Worm (Caenorhabditis elegans) whole organism, L3 larva: ENCODE data around the gene pha-4.
A peak's percentile ranks its signal among the peaks of the same experiment; 100 is the strongest.

ENCODE experiments used
- ceh-28 ChIP-seq: fragments of 150-350 bp; optimal IDR thresholded peaks from 2 replicates; lab custom pipeline; 2014; ENCODE audit warnings: missing biosample characterization, missing genetic modification reagents, missing genetic modification characterization
- egl-5 ChIP-seq: fragments of 150-350 bp; optimal IDR thresholded peaks from 2 replicates; lab custom pipeline; 2017; ENCODE audit warnings: missing biosample characterization, missing genetic modification reagents, missing genetic modification characterization, inconsistent platforms
- jun-1 ChIP-seq: fragments of 150-350 bp; optimal IDR thresholded peaks from 2 replicates; lab custom pipeline; 2014; ENCODE audit warnings: missing biosample characterization, missing genetic modification reagents, missing genetic modification characterization
- lin-15B ChIP-seq: fragments of 150-350 bp; optimal IDR thresholded peaks from 2 replicates; lab custom pipeline; 2014; ENCODE audit warnings: missing biosample characterization, missing genetic modification characterization
- nhr-11 ChIP-seq: fragments of 150-350 bp; optimal IDR thresholded peaks from 2 replicates; lab custom pipeline; 2014; ENCODE audit warnings: missing biosample characterization, missing genetic modification characterization
- nhr-237 ChIP-seq: fragments of 150-350 bp; optimal IDR thresholded peaks from 2 replicates; lab custom pipeline; 2014; ENCODE audit warnings: missing biosample characterization, missing genetic modification characterization
- nhr-28 ChIP-seq: fragments of 150-350 bp; optimal IDR thresholded peaks from 2 replicates; lab custom pipeline; 2014; ENCODE audit warnings: missing biosample characterization, missing genetic modification characterization
- nhr-67 ChIP-seq: fragments of 150-350 bp; optimal IDR thresholded peaks from 2 replicates; lab custom pipeline; 2014; ENCODE audit warnings: missing biosample characterization, missing genetic modification characterization
- nhr-77 ChIP-seq: fragments of 150-350 bp; optimal IDR thresholded peaks from 2 replicates; lab custom pipeline; 2014; ENCODE audit warnings: missing biosample characterization, missing genetic modification characterization
- pha-4 ChIP-seq: fragments of 150-350 bp; optimal IDR thresholded peaks from 2 replicates; lab custom pipeline; 2014; ENCODE audit warnings: missing biosample characterization, missing genetic modification reagents, missing genetic modification characterization
- snpc-4 ChIP-seq: fragments of 150-350 bp; optimal IDR thresholded peaks from 2 replicates; lab custom pipeline; 2014; ENCODE audit warnings: missing biosample characterization, missing genetic modification characterization
- ztf-4 ChIP-seq: fragments of 150-350 bp; optimal IDR thresholded peaks from 2 replicates; lab custom pipeline; 2014; ENCODE audit warnings: missing biosample characterization, missing genetic modification characterization

The pha-4 gene

DNA sequence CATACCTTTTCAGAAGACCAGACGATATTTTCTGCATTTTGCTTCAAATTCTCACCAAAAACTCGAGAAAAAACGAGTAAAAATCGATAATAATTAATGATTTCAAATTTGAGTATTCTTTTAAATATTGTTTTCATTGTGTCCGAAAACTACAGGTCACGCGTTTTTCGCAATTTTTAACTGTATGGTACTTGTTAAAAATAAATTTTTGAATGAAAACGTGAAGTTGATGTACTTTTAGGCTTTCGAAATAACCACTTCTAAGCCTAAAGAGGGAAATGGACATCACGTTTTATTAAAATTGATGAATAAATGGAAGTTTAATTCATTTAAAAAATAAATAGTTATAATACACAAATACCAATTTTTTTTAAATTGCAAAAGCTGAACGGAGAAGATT, 50.1 kb downstream of the pha-4 start, which contains the start of gene Y44A6D.5:
Gene Y44A6D.5 (minus strand): TSS at position 101 of the 400 bp plus-strand sequence.
- no peak for TF ChIP-seq nhr-28 (tag; lab: Kevin White, UChicago)
- TF ChIP-seq ztf-4: no peak
- TF ChIP-seq, all 47 proteins: peak for 0

DNA sequence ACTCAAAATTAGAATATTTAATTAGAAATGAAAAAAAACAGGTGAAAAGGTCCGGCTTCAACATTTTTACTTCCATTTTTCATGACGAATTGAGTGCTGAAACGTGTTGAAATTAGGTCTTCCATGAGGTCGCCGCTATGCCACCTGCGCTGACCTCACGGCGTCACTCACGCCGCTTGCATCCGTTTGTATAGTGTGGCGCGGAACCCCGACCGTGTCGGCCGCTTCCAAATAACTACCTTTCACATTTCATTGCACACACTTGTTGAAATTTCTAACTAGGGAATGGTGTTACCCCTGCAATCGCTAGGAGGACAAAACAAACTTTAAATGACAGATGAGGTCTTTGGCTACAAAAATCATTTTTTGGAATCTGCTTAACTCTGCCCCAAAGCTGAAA, 50.6 kb downstream of the pha-4 start:
- peak; percentile 73 for TF ChIP-seq snpc-4 (tag; lab: Kevin White, UChicago)

DNA sequence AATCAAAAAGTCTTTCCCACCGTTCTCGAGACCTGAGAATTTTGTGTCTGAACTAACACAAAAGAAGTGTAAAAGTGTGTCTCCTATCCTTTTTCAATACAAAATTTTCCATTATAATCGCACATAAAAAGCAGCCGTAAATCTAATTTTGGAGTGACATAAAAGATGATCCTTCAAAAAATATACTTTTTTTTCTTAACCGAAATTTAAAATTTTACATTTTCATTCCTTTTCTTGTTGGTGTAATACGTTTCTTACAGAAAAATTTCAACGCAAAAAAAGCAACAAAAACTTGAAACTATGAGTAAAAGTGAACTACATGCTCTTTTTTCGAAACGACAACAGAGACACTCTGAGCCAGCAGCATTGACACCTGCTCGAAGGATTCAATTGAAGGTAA, 54.2 kb downstream of the pha-4 start, which contains the start of gene Y44A6D.6:
Gene Y44A6D.6 (plus strand): TSS at position 301 of the 400 bp plus-strand sequence.
- TF ChIP-seq pha-4: no peak
- TF ChIP-seq snpc-4 (tag; lab: Kevin White, UChicago): no peak
- TF ChIP-seq nhr-67: no peak
- TF ChIP-seq ztf-4: no peak
- TF ChIP-seq nhr-77 (tag; lab: Kevin White, UChicago): no peak
- TF ChIP-seq nhr-237 (tag; lab: Kevin White, UChicago): no peak
- TF ChIP-seq lin-15B (tag; lab: Kevin White, UChicago): no peak
- no peak for TF ChIP-seq jun-1
- TF ChIP-seq egl-5: no peak
- TF ChIP-seq ceh-28 (tag; lab: Kevin White, UChicago): no peak
- TF ChIP-seq nhr-11: no peak
- TF ChIP-seq, all 47 proteins: peak for 0
